Worm (Caenorhabditis elegans) whole organism, young adult: ENCODE measurements around the gene C26E6.1.
A peak's percentile ranks its signal among the peaks of the same experiment; 100 is the strongest.

Source experiments
- B0019.2 ChIP-seq: fragments of 200-800 bp; sonication (Bioruptor generic); conservative IDR thresholded peaks from 2 replicates; pipeline ENCODE4 v1.3.6; 2022; ENCODE audit warnings: missing genetic modification reagents, missing genetic modification characterization, missing compliant biosample characterization
- B0336.3 ChIP-seq: fragments of 200-800 bp; sonication (Bioruptor generic); IDR thresholded peaks from 2 replicates; pipeline ENCODE4 v1.3.6; 2022; ENCODE audit warnings: missing genetic modification characterization, missing compliant biosample characterization
- C17E4.6 ChIP-seq: fragments of 200-800 bp; sonication (Bioruptor generic); IDR thresholded peaks from 2 replicates; pipeline ENCODE4 v1.3.6; 2022; ENCODE audit warnings: missing genetic modification reagents, missing genetic modification characterization, missing compliant biosample characterization
- D2030.7 ChIP-seq: fragments of 200-800 bp; sonication (Bioruptor generic); IDR thresholded peaks from 2 replicates; pipeline ENCODE4 v1.3.6; 2022; ENCODE audit warnings: missing genetic modification reagents, missing genetic modification characterization, missing compliant biosample characterization
- F22D6.2 ChIP-seq: sonication (generic microtip); optimal IDR thresholded peaks from 2 replicates; lab custom pipeline; 2016; ENCODE audit warnings: mild to moderate bottlenecking, missing genetic modification characterization, missing compliant biosample characterization
- F39B2.1 ChIP-seq: fragments of 200-800 bp; sonication (Bioruptor generic); IDR thresholded peaks from 2 replicates; pipeline ENCODE4 v1.3.6; 2022; ENCODE audit warnings: missing genetic modification reagents, missing genetic modification characterization, missing compliant biosample characterization
- F49E8.2 ChIP-seq: sonication (generic microtip); optimal IDR thresholded peaks from 3 replicates; lab custom pipeline; 2017; ENCODE audit warnings: missing genetic modification characterization, mild to moderate bottlenecking, missing compliant biosample characterization, antibody characterized with exemption, moderate library complexity; ENCODE audit not compliant: insufficient read depth
- F57A8.1 ChIP-seq: fragments of 200-800 bp; sonication (Bioruptor generic); optimal IDR thresholded peaks from 2 replicates; lab custom pipeline; 2018; ENCODE audit warnings: mild to moderate bottlenecking, missing genetic modification characterization, moderate library complexity, missing compliant biosample characterization
- F57C9.4 ChIP-seq: sonication (generic microtip); optimal IDR thresholded peaks from 2 replicates; lab custom pipeline; 2017; ENCODE audit warnings: mild to moderate bottlenecking, missing genetic modification characterization, missing compliant biosample characterization
- K12H6.12 ChIP-seq: fragments of 200-800 bp; sonication (Bioruptor generic); optimal IDR thresholded peaks from 2 replicates; lab custom pipeline; 2018; ENCODE audit warnings: mild to moderate bottlenecking, missing genetic modification characterization, missing compliant biosample characterization
- T26A5.8 ChIP-seq: sonication (generic microtip); optimal IDR thresholded peaks from 2 replicates; lab custom pipeline; 2016; ENCODE audit warnings: missing genetic modification characterization, missing compliant biosample characterization
- Y56A3A.18 ChIP-seq: fragments of 200-800 bp; sonication (Bioruptor generic); IDR thresholded peaks from 2 replicates; pipeline ENCODE4 v1.3.6; 2022; ENCODE audit warnings: missing genetic modification reagents, missing genetic modification characterization, missing compliant biosample characterization
- Y95B8A.8 ChIP-seq: fragments of 200-800 bp; sonication (Bioruptor generic); IDR thresholded peaks from 2 replicates; pipeline ENCODE4 v1.3.6; 2022; ENCODE audit warnings: missing genetic modification reagents, missing genetic modification characterization, missing compliant biosample characterization
- aptf-2 ChIP-seq: fragments of 200-800 bp; sonication (Bioruptor generic); conservative IDR thresholded peaks from 2 replicates; pipeline ENCODE4 v1.3.6; 2022; ENCODE audit warnings: missing genetic modification reagents, missing genetic modification characterization, missing compliant biosample characterization
- aptf-3 ChIP-seq: fragments of 200-800 bp; sonication (Bioruptor generic); IDR thresholded peaks from 2 replicates; pipeline ENCODE4 v1.3.6; 2022; ENCODE audit warnings: missing genetic modification characterization, missing compliant biosample characterization
- attf-5 ChIP-seq: fragments of 200-800 bp; sonication (Bioruptor generic); optimal IDR thresholded peaks from 2 replicates; lab custom pipeline; 2018; ENCODE audit warnings: mild to moderate bottlenecking, missing genetic modification characterization, missing compliant biosample characterization
- bed-1 ChIP-seq: fragments of 200-800 bp; sonication (Bioruptor generic); IDR thresholded peaks from 2 replicates; pipeline ENCODE4 v1.3.6; 2022; ENCODE audit warnings: missing genetic modification reagents, missing genetic modification characterization, missing compliant biosample characterization
- cebp-2 ChIP-seq: fragments of 200-800 bp; sonication (Bioruptor generic); IDR thresholded peaks from 2 replicates; pipeline ENCODE4 v1.3.6; 2022; ENCODE audit warnings: missing genetic modification characterization, missing compliant biosample characterization
- ceh-91 ChIP-seq: fragments of 200-800 bp; sonication (Bioruptor generic); IDR thresholded peaks from 2 replicates; pipeline ENCODE4 v1.3.6; 2022; ENCODE audit warnings: missing genetic modification reagents, missing genetic modification characterization, missing compliant biosample characterization
- chd-7 ChIP-seq: sonication (generic microtip); optimal IDR thresholded peaks from 2 replicates; lab custom pipeline; 2016; ENCODE audit warnings: mild to moderate bottlenecking, missing genetic modification characterization, moderate library complexity, missing compliant biosample characterization
- dpl-1 ChIP-seq: fragments of 150-350 bp; optimal IDR thresholded peaks from 2 replicates; lab custom pipeline; 2014; ENCODE audit warnings: missing biosample characterization, missing genetic modification reagents, missing genetic modification characterization
- efl-1 ChIP-seq: fragments of 150-350 bp; optimal IDR thresholded peaks from 2 replicates; lab custom pipeline; 2014; ENCODE audit warnings: missing biosample characterization, missing genetic modification reagents, missing genetic modification characterization
- egl-18 ChIP-seq: fragments of 200-800 bp; sonication (Bioruptor generic); IDR thresholded peaks from 2 replicates; pipeline ENCODE4 v1.3.6; 2022; ENCODE audit warnings: missing genetic modification reagents, missing genetic modification characterization, missing compliant biosample characterization
- egrh-3 ChIP-seq: fragments of 200-800 bp; sonication (Bioruptor generic); IDR thresholded peaks from 2 replicates; pipeline ENCODE4 v1.3.6; 2022; ENCODE audit warnings: missing genetic modification reagents, missing genetic modification characterization, missing compliant biosample characterization
- gei-17 ChIP-seq: fragments of 200-800 bp; sonication (Bioruptor generic); optimal IDR thresholded peaks from 2 replicates; lab custom pipeline; 2018; ENCODE audit warnings: mild to moderate bottlenecking, missing genetic modification characterization, missing compliant biosample characterization
- hmg-20 ChIP-seq: fragments of 200-800 bp; sonication (Bioruptor generic); IDR thresholded peaks from 2 replicates; pipeline ENCODE4 v1.3.6; 2022; ENCODE audit warnings: missing genetic modification reagents, missing genetic modification characterization, missing compliant biosample characterization
- let-526 ChIP-seq: fragments of 200-800 bp; sonication (Bioruptor generic); IDR thresholded peaks from 2 replicates; pipeline ENCODE4 v1.3.6; 2022; ENCODE audit warnings: missing genetic modification reagents, missing genetic modification characterization, missing compliant biosample characterization
- let-607 ChIP-seq, 2 experiments: fragments of 200-800 bp in 1 of 2; sonication (Bioruptor generic) in 1 of 2; sonication (generic microtip) in 1 of 2; optimal IDR thresholded peaks; 2 replicates each; lab custom pipeline; 2016 to 2018; ENCODE audit warnings: mild to moderate bottlenecking in 2 of 2, missing compliant biosample characterization in 2 of 2, missing genetic modification characterization in 2 of 2, moderate library complexity in 2 of 2, missing genotype in 1 of 2
- lin-26 ChIP-seq: fragments of 200-800 bp; sonication (Bioruptor generic); IDR thresholded peaks from 2 replicates; pipeline ENCODE4 v1.3.6; 2022; ENCODE audit warnings: missing genetic modification reagents, missing genetic modification characterization, missing compliant biosample characterization
- lin-35 ChIP-seq, 3 experiments: fragments of 150-350 bp in 2 of 3; sonication (generic microtip) in 1 of 3; optimal IDR thresholded peaks; 2 replicates each; lab custom pipeline; 2014 to 2018; ENCODE audit warnings: missing biosample characterization in 3 of 3, missing genetic modification characterization in 3 of 3, missing genetic modification reagents in 3 of 3
- lin-40 ChIP-seq: sonication (generic microtip); optimal IDR thresholded peaks from 2 replicates; lab custom pipeline; 2016; ENCODE audit warnings: missing genetic modification characterization, mild to moderate bottlenecking, missing compliant biosample characterization, missing genotype, missing genetic modification reagents
- lin-54 ChIP-seq: fragments of 200-800 bp; sonication (Bioruptor generic); optimal IDR thresholded peaks from 2 replicates; lab custom pipeline; 2018; ENCODE audit warnings: mild to moderate bottlenecking, missing genetic modification characterization, missing compliant biosample characterization
- madf-8 ChIP-seq: fragments of 200-800 bp; sonication (Bioruptor generic); conservative IDR thresholded peaks from 2 replicates; pipeline ENCODE4 v1.3.6; 2022; ENCODE audit warnings: missing genetic modification reagents, missing genetic modification characterization, missing compliant biosample characterization
- mcd-1 ChIP-seq: fragments of 200-800 bp; sonication (Bioruptor generic); IDR thresholded peaks from 2 replicates; pipeline ENCODE4 v1.3.6; 2022; ENCODE audit warnings: missing genetic modification reagents, missing genetic modification characterization, missing compliant biosample characterization
- nfya-2 ChIP-seq: fragments of 200-800 bp; sonication (Bioruptor generic); IDR thresholded peaks from 2 replicates; pipeline ENCODE4 v1.3.6; 2022; ENCODE audit warnings: missing genetic modification reagents, missing genetic modification characterization, missing compliant biosample characterization
- nhr-120 ChIP-seq: fragments of 200-800 bp; sonication (Bioruptor generic); IDR thresholded peaks from 2 replicates; pipeline ENCODE4 v1.3.6; 2022; ENCODE audit warnings: missing genetic modification characterization, missing compliant biosample characterization
- nhr-179 ChIP-seq: sonication (generic microtip); optimal IDR thresholded peaks from 2 replicates; lab custom pipeline; 2016; ENCODE audit warnings: mild to moderate bottlenecking, missing genetic modification characterization, missing compliant biosample characterization
- pha-4 ChIP-seq: fragments of 150-350 bp; sonication (generic microtip); optimal IDR thresholded peaks from 2 replicates; lab custom pipeline; 2014; ENCODE audit warnings: missing biosample characterization, missing genetic modification reagents, missing genetic modification characterization
- rec-8 ChIP-seq, 2 experiments: sonication (generic microtip); optimal IDR thresholded peaks; 2 replicates each; lab custom pipeline; 2016; ENCODE audit warnings: mild to moderate bottlenecking in 2 of 2, missing genetic modification characterization in 2 of 2, missing genetic modification reagents in 2 of 2, missing genotype in 2 of 2, missing biosample characterization in 1 of 2, missing compliant biosample characterization in 1 of 2, moderate library complexity in 1 of 2
- rpc-1 ChIP-seq, 2 experiments: fragments of 150-350 bp in 1 of 2; sonication (generic microtip) in 1 of 2; optimal IDR thresholded peaks; 2 replicates each; lab custom pipeline; 2014 to 2018; ENCODE audit warnings: missing biosample characterization in 1 of 2, missing genetic modification characterization in 1 of 2, missing genetic modification reagents in 1 of 2, missing genotype in 1 of 2
- sea-2 ChIP-seq: fragments of 200-800 bp; sonication (Bioruptor generic); IDR thresholded peaks from 2 replicates; pipeline ENCODE4 v1.3.6; 2022; ENCODE audit warnings: missing genetic modification characterization, missing compliant biosample characterization
- somi-1 ChIP-seq: fragments of 200-800 bp; sonication (Bioruptor generic); optimal IDR thresholded peaks from 2 replicates; lab custom pipeline; 2018; ENCODE audit warnings: mild to moderate bottlenecking, missing genetic modification characterization, missing compliant biosample characterization
- tbx-9 ChIP-seq: sonication (generic microtip); optimal IDR thresholded peaks from 2 replicates; lab custom pipeline; 2016; ENCODE audit warnings: borderline replicate concordance, missing genetic modification characterization, inconsistent platforms, missing compliant biosample characterization
- zim-3 ChIP-seq: sonication (generic microtip); optimal IDR thresholded peaks from 2 replicates; lab custom pipeline; 2017; ENCODE audit warnings: mild to moderate bottlenecking, missing genetic modification characterization, moderate library complexity, missing compliant biosample characterization
- ztf-18 ChIP-seq: sonication (generic microtip); optimal IDR thresholded peaks from 2 replicates; lab custom pipeline; 2016; ENCODE audit warnings: missing genotype, mild to moderate bottlenecking, missing genetic modification characterization, missing compliant biosample characterization

C26E6.1 gene

DNA sequence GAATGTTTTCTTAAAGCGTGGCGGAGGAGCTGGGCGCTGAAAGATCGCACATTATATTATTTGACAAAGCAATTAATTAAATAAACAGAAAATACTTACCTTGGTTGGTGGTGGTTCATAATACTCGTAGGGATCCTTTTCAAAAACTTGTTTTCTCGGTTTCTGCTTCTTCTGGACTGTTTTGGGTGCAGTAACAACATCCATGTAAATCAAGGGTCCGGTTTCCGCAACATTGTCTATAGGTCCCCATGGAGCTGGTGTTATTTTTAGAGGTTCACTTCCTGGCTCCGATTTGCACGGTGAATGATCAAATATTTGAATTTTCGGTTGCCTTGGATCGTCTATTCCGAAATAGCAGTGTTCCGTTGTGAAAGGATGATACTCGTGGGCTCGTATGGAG, 32.5 kb upstream of the C26E6.1 start:
- TF ChIP-seq sea-2 (GFP tag; lab: Robert Waterston, UW) (no peak), zim-3 (tag; lab: Kevin White, UChicago) (no peak), nfya-2 (GFP tag; lab: Robert Waterston, UW) (no peak), aptf-2 (GFP tag; lab: Robert Waterston, UW) (no peak), lin-35 (GFP tag; optimal IDR thresholded peaks at IDR 0.05; lab: Kevin White, UChicago) (no peak)

DNA sequence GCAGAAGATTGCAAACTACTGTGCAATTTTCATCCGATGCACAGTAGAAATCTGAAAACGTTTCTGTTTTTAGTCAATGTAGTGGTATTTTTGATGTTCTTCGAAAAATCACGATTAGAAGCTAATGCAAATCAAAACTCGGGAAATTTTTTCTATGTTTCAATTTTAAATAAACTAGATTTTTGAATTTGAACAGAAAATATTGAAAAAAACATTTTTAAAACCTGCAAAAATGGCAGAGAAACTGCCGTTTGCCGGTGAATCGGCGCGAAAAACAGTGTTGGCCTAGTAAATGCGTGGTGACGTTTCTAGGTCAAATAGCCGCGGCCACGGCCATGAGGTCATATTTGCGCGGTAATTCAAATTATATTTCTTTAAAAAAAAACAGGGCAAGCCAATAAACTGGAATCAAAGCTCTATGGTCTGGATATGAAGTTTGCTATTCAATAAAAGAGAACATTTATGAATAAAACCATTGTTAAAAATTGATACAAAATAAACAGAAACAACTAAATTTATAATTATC, 26.4 kb upstream of the C26E6.1 start, which contains the start of gene set-2:
set-2 (minus strand) TSS at position 51 of the 526 bp plus-strand sequence.
- 0 out of 2 replicates have a peak, but pooled peaks have one; percentile 41 for TF ChIP-seq aptf-2 (GFP tag; lab: Robert Waterston, UW)
- TF ChIP-seq F57C9.4, result no peak
- TF ChIP-seq rec-8 (tag; optimal IDR thresholded peaks at IDR 0.05; lab: Kevin White, UChicago), result peak; percentile 52 to 80
- peak; percentile 72 for TF ChIP-seq B0019.2 (GFP tag; lab: Robert Waterston, UW)
- peak; percentile 19 for TF ChIP-seq chd-7 (tag; lab: Kevin White, UChicago)
- peak; percentile 83 for TF ChIP-seq mcd-1 (GFP tag; lab: Robert Waterston, UW)
- no peak for TF ChIP-seq zim-3 (tag; lab: Kevin White, UChicago)
- peak; percentile 97 for TF ChIP-seq lin-54 (GFP tag; lab: Kevin White, UChicago)
- TF ChIP-seq F39B2.1 (GFP tag; lab: Robert Waterston, UW), result peak; percentile 81; the same call in 1 of the 2 replicates
- peak; percentile 91 for TF ChIP-seq attf-5 (GFP tag; lab: Kevin White, UChicago)
- TF ChIP-seq F57A8.1 (GFP tag; lab: Kevin White, UChicago), result no peak
- TF ChIP-seq nfya-2 (GFP tag; lab: Robert Waterston, UW), result no peak
- TF ChIP-seq gei-17 (GFP tag; lab: Kevin White, UChicago), result no peak
- TF ChIP-seq C17E4.6 (GFP tag; lab: Robert Waterston, UW), result peak; percentile 59; the same call in 1 of the 2 replicates
- 0 out of 2 replicates have a peak, but pooled peaks have one; percentile 79 for TF ChIP-seq bed-1
- TF ChIP-seq lin-40 (tag; lab: Kevin White, UChicago), result peak; percentile 28
- no peak for TF ChIP-seq cebp-2 (GFP tag; lab: Robert Waterston, UW)
- TF ChIP-seq D2030.7 (GFP tag; lab: Robert Waterston, UW), result peak; percentile 80
- peak; percentile 63 for TF ChIP-seq B0336.3
- TF ChIP-seq egrh-3 (GFP tag; lab: Robert Waterston, UW), result peak; percentile 43; the same call in 1 of the 2 replicates
- TF ChIP-seq ceh-91, result peak; percentile 82
- TF ChIP-seq hmg-20 (GFP tag; lab: Robert Waterston, UW), result no peak
- no peak for TF ChIP-seq T26A5.8 (tag; lab: Kevin White, UChicago)
- TF ChIP-seq ztf-18 (tag; lab: Kevin White, UChicago), result peak; percentile 74
- peak; percentile 92 for TF ChIP-seq dpl-1 (GFP tag; lab: Kevin White, UChicago)
- TF ChIP-seq K12H6.12 (tag; lab: Kevin White, UChicago), result peak; percentile 59
- TF ChIP-seq nhr-120 (GFP tag; lab: Robert Waterston, UW), result no peak
- TF ChIP-seq F49E8.2, result no peak
- peak; percentile 89 for TF ChIP-seq Y95B8A.8 (GFP tag; lab: Robert Waterston, UW)
- no peak for TF ChIP-seq nhr-179 (tag; lab: Kevin White, UChicago)
- TF ChIP-seq rpc-1 (optimal IDR thresholded peaks at IDR 0.05; lab: Kevin White, UChicago), result no peak
- no peak for TF ChIP-seq rpc-1 (tag; optimal IDR thresholded peaks at IDR 0.05; lab: Kevin White, UChicago)
- TF ChIP-seq madf-8 (GFP tag; lab: Robert Waterston, UW), result peak; percentile 77
- TF ChIP-seq egl-18 (GFP tag; lab: Robert Waterston, UW), result no peak
- peak; percentile 92 for TF ChIP-seq efl-1 (GFP tag; lab: Kevin White, UChicago)
- TF ChIP-seq lin-26 (GFP tag; lab: Robert Waterston, UW), result 0 out of 2 replicates have a peak, but pooled peaks have one; percentile 39
- no peak for TF ChIP-seq aptf-3 (GFP tag; lab: Robert Waterston, UW)
- peak; percentile 43 for TF ChIP-seq F22D6.2 (tag; lab: Kevin White, UChicago)
- no peak for TF ChIP-seq pha-4 (tag; lab: Kevin White, UChicago)
- no peak for TF ChIP-seq Y56A3A.18
- peak in 1 of 2 experiments; percentile 32 for TF ChIP-seq let-607 (tag; optimal IDR thresholded peaks at IDR 0.05; lab: Kevin White, UChicago)
- TF ChIP-seq tbx-9 (tag; lab: Kevin White, UChicago), result no peak
- peak; percentile 86 for TF ChIP-seq let-526 (GFP tag; lab: Robert Waterston, UW)
- TF ChIP-seq somi-1, result no peak
